Fruit fly (Drosophila melanogaster) whole organism, embryonic: ENCODE measurements around the gene GstD4.

Experiments
- Asciz ChIP-seq: fragments of 200-800 bp; sonication (Bioruptor generic); optimal IDR thresholded peaks from 2 replicates; lab custom pipeline; 2017; ENCODE audit warnings: missing biosample characterization, mild to moderate bottlenecking, missing genetic modification characterization, missing genetic modification reagents
- Atf6 ChIP-seq: fragments of 200-800 bp; sonication (Bioruptor generic); IDR thresholded peaks from 2 replicates; pipeline ENCODE4 v1.3.6; 2022; ENCODE audit warnings: missing biosample characterization, missing genetic modification characterization
- Awh ChIP-seq: fragments of 200-800 bp; sonication (Bioruptor generic); IDR thresholded peaks from 2 replicates; pipeline ENCODE4, ENCODE4 v1.3.6; 2022; ENCODE audit warnings: missing biosample characterization, missing genetic modification characterization
- BEAF-32 ChIP-seq: fragments of 200-800 bp; sonication (Bioruptor generic); optimal IDR thresholded peaks from 3 replicates; lab custom pipeline; 2017; ENCODE audit warnings: missing biosample characterization, missing genetic modification characterization, mild to moderate bottlenecking, moderate library complexity, missing genetic modification reagents
- CG11093 ChIP-seq: fragments of 200-800 bp; sonication (Bioruptor generic); IDR thresholded peaks from 3 replicates; pipeline ENCODE4 v1.3.6; 2022; ENCODE audit warnings: missing biosample characterization, missing genetic modification characterization
- CG11456 ChIP-seq: fragments of 200-800 bp; sonication (Bioruptor generic); IDR thresholded peaks from 3 replicates; pipeline ENCODE4 v1.3.6; 2022; ENCODE audit warnings: missing biosample characterization, missing genetic modification characterization
- CG11696 ChIP-seq: fragments of 200-800 bp; sonication (Bioruptor generic); IDR thresholded peaks from 2 replicates; pipeline ENCODE4 v1.3.6; 2022; ENCODE audit warnings: missing biosample characterization, missing genetic modification characterization
- CG12104 ChIP-seq: fragments of 200-800 bp; sonication (Bioruptor generic); optimal IDR thresholded peaks from 3 replicates; lab custom pipeline; 2016; ENCODE audit warnings: missing biosample characterization, missing genetic modification characterization
- CG12236 ChIP-seq: fragments of 200-800 bp; sonication (Bioruptor generic); optimal IDR thresholded peaks from 2 replicates; lab custom pipeline; 2016; ENCODE audit warnings: missing biosample characterization, missing genetic modification characterization
- CG12391 ChIP-seq: fragments of 200-800 bp; sonication (Bioruptor generic); optimal IDR thresholded peaks from 3 replicates; lab custom pipeline; 2018; ENCODE audit warnings: missing biosample characterization, mild to moderate bottlenecking, missing genetic modification characterization, moderate library complexity
- CG15011 ChIP-seq: fragments of 200-800 bp; sonication (Bioruptor generic); optimal IDR thresholded peaks from 3 replicates; lab custom pipeline; 2018; ENCODE audit warnings: missing biosample characterization, mild to moderate bottlenecking, missing genetic modification characterization
- CG15073 ChIP-seq: fragments of 200-800 bp; sonication (Bioruptor generic); optimal IDR thresholded peaks from 2 replicates; lab custom pipeline; 2016; ENCODE audit warnings: missing biosample characterization, missing genetic modification characterization
- CG17328 ChIP-seq: fragments of 200-800 bp; sonication (Bioruptor generic); IDR thresholded peaks from 2 replicates; pipeline ENCODE4 v1.3.6; 2022; ENCODE audit warnings: missing biosample characterization, missing genetic modification characterization
- CG17359 ChIP-seq: fragments of 200-800 bp; sonication (Bioruptor generic); optimal IDR thresholded peaks from 3 replicates; lab custom pipeline; 2018; ENCODE audit warnings: missing biosample characterization, mild to moderate bottlenecking, missing genetic modification characterization, moderate library complexity
- CG17802 ChIP-seq: fragments of 200-800 bp; sonication (Bioruptor generic); optimal IDR thresholded peaks from 2 replicates; lab custom pipeline; 2018; ENCODE audit warnings: missing biosample characterization, mild to moderate bottlenecking, missing genetic modification characterization, moderate library complexity
- CG17912 ChIP-seq: fragments of 200-800 bp; sonication (Bioruptor generic); optimal IDR thresholded peaks from 2 replicates; lab custom pipeline; 2018; ENCODE audit warnings: missing biosample characterization, mild to moderate bottlenecking, missing genetic modification characterization
- CG2889 ChIP-seq: fragments of 200-800 bp; sonication (Bioruptor generic); IDR thresholded peaks from 3 replicates; pipeline ENCODE4 v1.3.6; 2022; ENCODE audit warnings: missing biosample characterization, missing genetic modification characterization
- CG31224 ChIP-seq: fragments of 200-800 bp; sonication (Bioruptor generic); IDR thresholded peaks from 2 replicates; pipeline ENCODE4 v1.3.6; 2022; ENCODE audit warnings: missing biosample characterization, missing genetic modification characterization
- CG32772 ChIP-seq: fragments of 200-800 bp; sonication (Bioruptor generic); IDR thresholded peaks from 2 replicates; pipeline ENCODE4 v1.3.6; 2022; ENCODE audit warnings: missing biosample characterization, missing genetic modification characterization
- CG3281 ChIP-seq: fragments of 200-800 bp; sonication (Bioruptor generic); optimal IDR thresholded peaks from 3 replicates; lab custom pipeline; 2017; ENCODE audit warnings: missing biosample characterization, mild to moderate bottlenecking, missing genetic modification characterization
- CG33557 ChIP-seq: fragments of 200-800 bp; sonication (Bioruptor generic); optimal IDR thresholded peaks from 2 replicates; lab custom pipeline; 2019; ENCODE audit warnings: missing biosample characterization, mild to moderate bottlenecking, missing genetic modification characterization, moderate library complexity
- CG34376 ChIP-seq: fragments of 200-800 bp; sonication (Bioruptor generic); optimal IDR thresholded peaks from 2 replicates; lab custom pipeline; 2018; ENCODE audit warnings: missing biosample characterization, mild to moderate bottlenecking, missing genetic modification characterization
- CG4360 ChIP-seq: fragments of 200-800 bp; sonication (Bioruptor generic); IDR thresholded peaks from 2 replicates; pipeline ENCODE4 v1.3.6; 2022; ENCODE audit warnings: missing biosample characterization, missing genetic modification characterization
- CG4707 ChIP-seq: fragments of 200-800 bp; sonication (Bioruptor generic); optimal IDR thresholded peaks from 2 replicates; lab custom pipeline; 2018; ENCODE audit warnings: missing biosample characterization, mild to moderate bottlenecking, missing genetic modification characterization, moderate library complexity
- CG6683 ChIP-seq: fragments of 200-800 bp; sonication (Bioruptor generic); optimal IDR thresholded peaks from 2 replicates; lab custom pipeline; 2017; ENCODE audit warnings: missing biosample characterization, mild to moderate bottlenecking, missing genetic modification characterization, missing genetic modification reagents
- CG6791 ChIP-seq: fragments of 200-800 bp; sonication (Bioruptor generic); IDR thresholded peaks from 3 replicates; pipeline ENCODE4 v1.3.6; 2022; ENCODE audit warnings: missing biosample characterization, missing genetic modification characterization; ENCODE audit not compliant: partially characterized antibody
- Eip74EF ChIP-seq, 2 experiments: fragments of 200-800 bp in 1 of 2; fragments of >200 bp in 1 of 2; sonication (Bioruptor generic) in 1 of 2; optimal IDR thresholded peaks; 2 replicates each; lab custom pipeline; 2017 to 2019; ENCODE audit warnings: missing biosample characterization in 2 of 2, missing genetic modification characterization in 2 of 2, mild to moderate bottlenecking in 1 of 2, moderate library complexity in 1 of 2
- HLHmδ ChIP-seq: fragments of 200-800 bp; sonication (Bioruptor generic); optimal IDR thresholded peaks from 2 replicates; lab custom pipeline; 2018; ENCODE audit warnings: missing biosample characterization, mild to moderate bottlenecking, missing genetic modification characterization, moderate library complexity
- Jarid2 ChIP-seq: fragments of 200-800 bp; sonication (Bioruptor generic); optimal IDR thresholded peaks from 3 replicates; lab custom pipeline; 2017; ENCODE audit warnings: mild to moderate bottlenecking, missing biosample characterization, missing genetic modification reagents, missing genetic modification characterization
- Max ChIP-seq: fragments of 200-800 bp; sonication (Bioruptor generic); optimal IDR thresholded peaks from 2 replicates; lab custom pipeline; 2016; ENCODE audit warnings: missing biosample characterization, mild to moderate bottlenecking, missing genetic modification characterization
- NK7.1 ChIP-seq: fragments of 200-800 bp; sonication (Bioruptor generic); optimal IDR thresholded peaks from 3 replicates; lab custom pipeline; 2016; ENCODE audit warnings: missing biosample characterization, missing genetic modification characterization
- Neu2 ChIP-seq: fragments of 200-800 bp; sonication (Bioruptor generic); optimal IDR thresholded peaks from 3 replicates; lab custom pipeline; 2016; ENCODE audit warnings: missing biosample characterization, missing genetic modification characterization, borderline replicate concordance
- Nf-YA ChIP-seq: fragments of 200-800 bp; sonication (Bioruptor generic); IDR thresholded peaks from 2 replicates; pipeline ENCODE4 v1.3.6; 2022; ENCODE audit warnings: missing biosample characterization, missing genetic modification characterization
- Scr ChIP-seq: fragments of 200-800 bp; sonication (Bioruptor generic); IDR thresholded peaks from 2 replicates; pipeline ENCODE4 v1.3.6; 2022; ENCODE audit warnings: missing biosample characterization, missing genetic modification characterization; ENCODE audit not compliant: partially characterized antibody
- Sox100B ChIP-seq: fragments of 200-800 bp; sonication (Bioruptor generic); optimal IDR thresholded peaks from 3 replicates; lab custom pipeline; 2018; ENCODE audit warnings: missing biosample characterization, mild to moderate bottlenecking, missing genetic modification characterization
- al ChIP-seq: fragments of 200-800 bp; sonication (Bioruptor generic); IDR thresholded peaks from 2 replicates; pipeline ENCODE4 v1.3.6; 2022; ENCODE audit warnings: missing biosample characterization, missing genetic modification characterization
- dati ChIP-seq: fragments of 200-800 bp; sonication (Bioruptor generic); IDR thresholded peaks from 2 replicates; pipeline ENCODE4 v1.3.6; 2022; ENCODE audit warnings: missing biosample characterization, missing genetic modification characterization
- exex ChIP-seq: fragments of 200-800 bp; sonication (Bioruptor generic); optimal IDR thresholded peaks from 4 replicates; lab custom pipeline; 2018; ENCODE audit warnings: missing biosample characterization, mild to moderate bottlenecking, missing genetic modification characterization, moderate library complexity
- fd3F ChIP-seq: fragments of 200-800 bp; sonication (Bioruptor generic); optimal IDR thresholded peaks from 2 replicates; lab custom pipeline; 2018; ENCODE audit warnings: missing biosample characterization, mild to moderate bottlenecking, missing genetic modification characterization, moderate library complexity
- h ChIP-seq: fragments of >200 bp; optimal IDR thresholded peaks from 2 replicates; lab custom pipeline; 2017
- hkb ChIP-seq, 2 experiments: fragments of 200-800 bp in 1 of 2; fragments of >200 bp in 1 of 2; sonication (Bioruptor generic) in 1 of 2; IDR thresholded peaks in 1 of 2; optimal IDR thresholded peaks in 1 of 2; 2 replicates each; pipeline versions ENCODE4 v1.3.6 to Lab custom; 2017 to 2022; ENCODE audit warnings: missing biosample characterization in 1 of 2, missing genetic modification characterization in 1 of 2
- lbe ChIP-seq: fragments of 200-800 bp; sonication (Bioruptor generic); optimal IDR thresholded peaks from 2 replicates; lab custom pipeline; 2016; ENCODE audit warnings: missing biosample characterization, mild to moderate bottlenecking, missing genetic modification characterization
- lola ChIP-seq, 3 experiments: fragments of >200 bp in 2 of 3; fragments of 200-800 bp in 1 of 3; sonication (Bioruptor generic) in 1 of 3; optimal IDR thresholded peaks; 2 replicates each; lab custom pipeline; 2017 to 2019; ENCODE audit warnings: missing biosample characterization in 3 of 3, missing genetic modification characterization in 3 of 3, mild to moderate bottlenecking in 1 of 3, moderate library complexity in 1 of 3
- luna ChIP-seq: fragments of 200-800 bp; sonication (Bioruptor generic); optimal IDR thresholded peaks from 2 replicates; lab custom pipeline; 2016; ENCODE audit warnings: missing biosample characterization, missing genetic modification characterization
- peb ChIP-seq: fragments of 200-800 bp; sonication (Bioruptor generic); IDR thresholded peaks from 2 replicates; pipeline ENCODE4 v1.3.6; 2022; ENCODE audit warnings: missing biosample characterization, missing genetic modification characterization
- sima ChIP-seq: fragments of 200-800 bp; sonication (Bioruptor generic); optimal IDR thresholded peaks from 2 replicates; lab custom pipeline; 2016; ENCODE audit warnings: missing biosample characterization, missing genetic modification characterization
- so ChIP-seq: fragments of 200-800 bp; sonication (Bioruptor generic); IDR thresholded peaks from 3 replicates; pipeline ENCODE4 v1.3.6; 2022; ENCODE audit warnings: missing biosample characterization, missing genetic modification characterization
- trem ChIP-seq: fragments of 200-800 bp; optimal IDR thresholded peaks from 3 replicates; lab custom pipeline; 2019; ENCODE audit warnings: missing biosample characterization, mild to moderate bottlenecking, missing genetic modification characterization, moderate library complexity
- tup ChIP-seq: fragments of 200-800 bp; sonication (Bioruptor generic); optimal IDR thresholded peaks from 2 replicates; lab custom pipeline; 2016; ENCODE audit warnings: missing biosample characterization, mild to moderate bottlenecking, missing genetic modification characterization, moderate library complexity
- tx ChIP-seq: fragments of 200-800 bp; sonication (Bioruptor generic); optimal IDR thresholded peaks from 2 replicates; lab custom pipeline; 2016; ENCODE audit warnings: missing biosample characterization, missing genetic modification characterization
- zfh1 ChIP-seq: fragments of 200-800 bp; sonication (Bioruptor generic); IDR thresholded peaks from 3 replicates; pipeline ENCODE4 v1.3.6; 2022; ENCODE audit warnings: missing biosample characterization, missing genetic modification characterization

The GstD4 gene

DNA sequence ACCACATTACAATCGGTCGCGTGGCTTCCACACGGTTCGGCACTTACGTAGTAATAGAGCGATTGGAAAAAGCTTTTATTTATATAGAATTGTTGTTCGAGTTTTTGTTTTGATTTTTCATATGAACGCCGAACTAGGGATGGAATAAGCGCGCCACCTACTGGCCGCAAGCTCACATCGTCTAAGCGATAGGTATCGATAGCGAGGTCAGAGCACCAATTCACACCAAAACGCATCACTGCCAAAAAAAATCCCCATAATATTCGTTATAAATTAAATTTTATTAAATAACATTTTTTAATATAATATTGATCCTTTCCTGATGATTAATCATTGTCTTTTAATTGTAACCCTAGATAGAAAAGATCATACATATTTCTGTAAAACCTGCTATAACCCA lies 23.4 kb upstream of the GstD4 start, which contains the start of gene CG10038 (continued):
- TF ChIP-seq CG12391 (tag; lab: Kevin White, UChicago) (peak; percentile 46), tup (GFP tag; lab: Kevin White, UChicago) (no peak), CG12236 (GFP tag; lab: Kevin White, UChicago) (no peak), CG15073 (no peak), CG34376 (GFP tag; lab: Kevin White, UChicago) (no peak), BEAF-32 (GFP tag; lab: Kevin White, UChicago) (peak; percentile 93), CG12104 (GFP tag; lab: Kevin White, UChicago) (no peak), Atf6 (GFP tag; lab: Robert Waterston, UW) (no peak; the same call in 1 of the 2 replicates), CG17328 (GFP tag; lab: Robert Waterston, UW) (no peak; the same call in 1 of the 2 replicates), CG6791 (GFP tag; lab: Robert Waterston, UW) (peak; percentile 97), Asciz (no peak), lbe (GFP tag; lab: Kevin White, UChicago) (peak; percentile 37), peb (GFP tag; lab: Robert Waterston, UW) (no peak), CG3281 (no peak), CG17359 (tag; lab: Kevin White, UChicago) (no peak), Jarid2 (GFP tag; lab: Kevin White, UChicago) (peak; percentile 14), CG2889 (GFP tag; lab: Robert Waterston, UW) (no peak), CG32772 (GFP tag; lab: Robert Waterston, UW) (no peak), CG31224 (GFP tag; lab: Robert Waterston, UW) (no peak), Sox100B (GFP tag; lab: Kevin White, UChicago) (no peak), Neu2 (GFP tag; lab: Kevin White, UChicago) (no peak), CG6683 (GFP tag; lab: Kevin White, UChicago) (no peak), CG4707 (GFP tag; lab: Kevin White, UChicago) (no peak), zfh1 (no peak), Max (peak; percentile 18), Scr (peak; percentile 93), CG11456 (GFP tag; lab: Robert Waterston, UW) (peak; percentile 72), sima (GFP tag; lab: Kevin White, UChicago) (no peak), exex (no peak), CG17912 (no peak), CG4360 (GFP tag; lab: Robert Waterston, UW) (0 out of 2 replicates have a peak, but pooled peaks have one; percentile 26), dati (no peak), trem (peak; percentile 55), h (no peak), CG11093 (GFP tag; lab: Robert Waterston, UW) (no peak), HLHmδ (GFP tag; lab: Kevin White, UChicago) (no peak), Nf-YA (GFP tag; lab: Robert Waterston, UW) (no peak), tx (GFP tag; lab: Kevin White, UChicago) (no peak), luna (GFP tag; lab: Kevin White, UChicago) (no peak), lola (GFP tag; optimal IDR thresholded peaks at IDR 0.05; lab: Kevin White, UChicago) (no peak), CG17802 (tag; lab: Kevin White, UChicago) (no peak), CG33557 (GFP tag; lab: Kevin White, UChicago) (no peak), so (no peak), NK7.1 (GFP tag; lab: Kevin White, UChicago) (no peak), CG11696 (no peak), hkb (optimal IDR thresholded peaks at IDR 0.05; lab: Kevin White, UChicago) (no peak), hkb (GFP tag; IDR thresholded peaks at IDR 0.05; lab: Robert Waterston, UW) (no peak), Awh (GFP tag; lab: Robert Waterston, UW) (no peak), Eip74EF (GFP tag; optimal IDR thresholded peaks at IDR 0.05; lab: Kevin White, UChicago) (no peak), CG15011 (no peak), fd3F (no peak), al (peak; percentile 21; the same call in 1 of the 2 replicates)
